Fruit fly (Drosophila melanogaster) whole organism, embryonic: ENCODE results near the gene dlp.

Source experiments
- CG10366 ChIP-seq: fragments of 200-800 bp; sonication (Bioruptor generic); IDR thresholded peaks from 2 replicates; pipeline ENCODE4 v1.3.6; 2022; ENCODE audit warnings: missing biosample characterization, missing genetic modification characterization
- CG11504 ChIP-seq: fragments of 200-800 bp; sonication (Bioruptor generic); optimal IDR thresholded peaks from 3 replicates; lab custom pipeline; 2019; ENCODE audit warnings: missing biosample characterization, mild to moderate bottlenecking, missing genetic modification characterization, moderate library complexity
- CG13123 ChIP-seq: fragments of 200-800 bp; sonication (Bioruptor generic); optimal IDR thresholded peaks from 2 replicates; lab custom pipeline; 2016; ENCODE audit warnings: missing biosample characterization, missing genetic modification characterization
- CG14441 ChIP-seq: fragments of 200-800 bp; sonication (Bioruptor generic); IDR thresholded peaks from 2 replicates; pipeline ENCODE4 v1.3.6; 2022; ENCODE audit warnings: missing biosample characterization, missing genetic modification characterization
- CG14710 ChIP-seq: fragments of 200-800 bp; sonication (Bioruptor generic); optimal IDR thresholded peaks from 3 replicates; lab custom pipeline; 2019; ENCODE audit warnings: missing biosample characterization, mild to moderate bottlenecking, missing genetic modification characterization, moderate library complexity
- CG17612 ChIP-seq: fragments of 200-800 bp; sonication (Bioruptor generic); IDR thresholded peaks from 2 replicates; pipeline ENCODE4 v1.3.6; 2022; ENCODE audit warnings: missing biosample characterization, missing genetic modification characterization
- CG17829 ChIP-seq: fragments of 200-800 bp; optimal IDR thresholded peaks from 2 replicates; lab custom pipeline; 2019; ENCODE audit warnings: missing biosample characterization, mild to moderate bottlenecking, missing genetic modification characterization, moderate library complexity
- CG18262 ChIP-seq: fragments of 200-800 bp; optimal IDR thresholded peaks from 3 replicates; lab custom pipeline; 2019; ENCODE audit warnings: missing biosample characterization, mild to moderate bottlenecking, missing genetic modification characterization, moderate library complexity
- CG2712 ChIP-seq: fragments of 200-800 bp; optimal IDR thresholded peaks from 3 replicates; lab custom pipeline; 2019; ENCODE audit warnings: missing biosample characterization, mild to moderate bottlenecking, missing genetic modification characterization, moderate library complexity
- CG30403 ChIP-seq: fragments of 200-800 bp; sonication (Bioruptor generic); optimal IDR thresholded peaks from 3 replicates; lab custom pipeline; 2016; ENCODE audit warnings: missing biosample characterization, missing genetic modification characterization
- CG42726 ChIP-seq: fragments of 200-800 bp; sonication (Bioruptor generic); IDR thresholded peaks from 2 replicates; pipeline ENCODE4 v1.3.6; 2022; ENCODE audit warnings: missing biosample characterization, missing genetic modification characterization; ENCODE audit not compliant: partially characterized antibody
- CG4424 ChIP-seq: fragments of 200-800 bp; sonication (Bioruptor generic); optimal IDR thresholded peaks from 3 replicates; lab custom pipeline; 2016; ENCODE audit warnings: missing biosample characterization, missing genetic modification characterization
- CG6254 ChIP-seq: fragments of 200-800 bp; sonication (Bioruptor generic); optimal IDR thresholded peaks from 3 replicates; lab custom pipeline; 2017; ENCODE audit warnings: mild to moderate bottlenecking, missing biosample characterization, missing genetic modification reagents, missing genetic modification characterization
- CG6791 ChIP-seq: fragments of 200-800 bp; sonication (Bioruptor generic); IDR thresholded peaks from 3 replicates; pipeline ENCODE4 v1.3.6; 2022; ENCODE audit warnings: missing biosample characterization, missing genetic modification characterization; ENCODE audit not compliant: partially characterized antibody
- CG7271 ChIP-seq: fragments of 200-800 bp; sonication (Bioruptor generic); optimal IDR thresholded peaks from 2 replicates; lab custom pipeline; 2018; ENCODE audit warnings: missing biosample characterization, mild to moderate bottlenecking, missing genetic modification characterization, moderate library complexity
- CG7556 ChIP-seq: fragments of 200-800 bp; sonication (Bioruptor generic); optimal IDR thresholded peaks from 2 replicates; lab custom pipeline; 2017; ENCODE audit warnings: missing biosample characterization, mild to moderate bottlenecking, missing genetic modification characterization
- CG7839 ChIP-seq: fragments of 200-800 bp; sonication (Bioruptor generic); optimal IDR thresholded peaks from 3 replicates; lab custom pipeline; 2018; ENCODE audit warnings: missing biosample characterization, mild to moderate bottlenecking, missing genetic modification characterization, moderate library complexity
- CG8765 ChIP-seq: fragments of 200-800 bp; sonication (Bioruptor generic); IDR thresholded peaks from 2 replicates; pipeline ENCODE4 v1.3.6; 2022; ENCODE audit warnings: missing biosample characterization, missing genetic modification characterization
- CG9437 ChIP-seq: fragments of 200-800 bp; sonication (Bioruptor generic); optimal IDR thresholded peaks from 2 replicates; lab custom pipeline; 2018; ENCODE audit warnings: missing biosample characterization, mild to moderate bottlenecking, missing genetic modification characterization
- CG9932 ChIP-seq: fragments of 200-800 bp; sonication (Bioruptor generic); IDR thresholded peaks from 2 replicates; pipeline ENCODE4 v1.3.6; 2022; ENCODE audit warnings: missing biosample characterization, missing genetic modification characterization
- CTCF ChIP-seq: fragments of 200-800 bp; sonication (Bioruptor generic); optimal IDR thresholded peaks from 2 replicates; lab custom pipeline; 2017; ENCODE audit warnings: missing biosample characterization, mild to moderate bottlenecking, missing genetic modification characterization, moderate library complexity
- CoRest ChIP-seq: fragments of 200-800 bp; sonication (Bioruptor generic); optimal IDR thresholded peaks from 3 replicates; lab custom pipeline; 2018; ENCODE audit warnings: missing biosample characterization, mild to moderate bottlenecking, missing genetic modification characterization, moderate library complexity
- D19A ChIP-seq: fragments of 200-800 bp; optimal IDR thresholded peaks from 3 replicates; lab custom pipeline; 2019; ENCODE audit warnings: missing biosample characterization, mild to moderate bottlenecking, missing genetic modification characterization, moderate library complexity
- HLH54F ChIP-seq: fragments of 200-800 bp; sonication (Bioruptor generic); optimal IDR thresholded peaks from 3 replicates; lab custom pipeline; 2016; ENCODE audit warnings: missing biosample characterization, missing genetic modification characterization
- Jarid2 ChIP-seq: fragments of 200-800 bp; sonication (Bioruptor generic); optimal IDR thresholded peaks from 3 replicates; lab custom pipeline; 2017; ENCODE audit warnings: mild to moderate bottlenecking, missing biosample characterization, missing genetic modification reagents, missing genetic modification characterization
- Lhr ChIP-seq: fragments of 200-800 bp; sonication (Bioruptor generic); optimal IDR thresholded peaks from 3 replicates; lab custom pipeline; 2017; ENCODE audit warnings: mild to moderate bottlenecking, missing biosample characterization, missing genetic modification reagents, missing genetic modification characterization
- Med ChIP-seq: fragments of 200-800 bp; sonication (Bioruptor generic); peaks from one replicate; lab custom pipeline; 2016; ENCODE audit warnings: missing biosample characterization, missing genetic modification characterization, mild to moderate bottlenecking, inconsistent platforms, moderate library complexity
- Ptx1 ChIP-seq: fragments of 200-800 bp; sonication (Bioruptor generic); IDR thresholded peaks from 2 replicates; pipeline ENCODE4 v1.3.6; 2022; ENCODE audit warnings: missing biosample characterization, missing genetic modification characterization
- Sry-β ChIP-seq: fragments of 200-800 bp; sonication (Bioruptor generic); optimal IDR thresholded peaks from 2 replicates; lab custom pipeline; 2018; ENCODE audit warnings: missing biosample characterization, mild to moderate bottlenecking, missing genetic modification characterization, moderate library complexity
- YL-1 ChIP-seq: fragments of 200-800 bp; sonication (Bioruptor generic); optimal IDR thresholded peaks from 3 replicates; lab custom pipeline; 2017; ENCODE audit warnings: missing biosample characterization, mild to moderate bottlenecking, missing genetic modification characterization
- gcm2 ChIP-seq: fragments of 200-800 bp; sonication (Bioruptor generic); optimal IDR thresholded peaks from 2 replicates; lab custom pipeline; 2016; ENCODE audit warnings: missing biosample characterization, missing genetic modification characterization
- gem ChIP-seq: fragments of 200-800 bp; sonication (Bioruptor generic); optimal IDR thresholded peaks from 2 replicates; lab custom pipeline; 2019; ENCODE audit warnings: missing biosample characterization, mild to moderate bottlenecking, missing genetic modification characterization, moderate library complexity
- hkb ChIP-seq, 2 experiments: fragments of 200-800 bp in 1 of 2; fragments of >200 bp in 1 of 2; sonication (Bioruptor generic) in 1 of 2; IDR thresholded peaks in 1 of 2; optimal IDR thresholded peaks in 1 of 2; 2 replicates each; pipeline versions ENCODE4 v1.3.6 to Lab custom; 2017 to 2022; ENCODE audit warnings: missing biosample characterization in 1 of 2, missing genetic modification characterization in 1 of 2
- pita ChIP-seq: fragments of 200-800 bp; sonication (Bioruptor generic); optimal IDR thresholded peaks from 2 replicates; lab custom pipeline; 2017; ENCODE audit warnings: missing biosample characterization, mild to moderate bottlenecking, missing genetic modification characterization
- pum ChIP-seq: fragments of 200-800 bp; sonication (Bioruptor generic); optimal IDR thresholded peaks from 2 replicates; lab custom pipeline; 2016; ENCODE audit warnings: missing biosample characterization, missing genetic modification characterization
- row ChIP-seq: fragments of 200-800 bp; sonication (Bioruptor generic); IDR thresholded peaks from 3 replicates; pipeline ENCODE4 v1.3.6; 2022; ENCODE audit warnings: missing biosample characterization, missing genetic modification characterization
- slbo ChIP-seq: fragments of 200-800 bp; sonication (Bioruptor generic); IDR thresholded peaks from 2 replicates; pipeline ENCODE4 v1.3.6; 2022; ENCODE audit warnings: missing biosample characterization, missing genetic modification characterization
- sob ChIP-seq: fragments of 200-800 bp; sonication (Bioruptor generic); IDR thresholded peaks from 2 replicates; pipeline ENCODE4 v1.3.6; 2022; ENCODE audit warnings: missing biosample characterization, missing genetic modification characterization
- stc ChIP-seq: fragments of 200-800 bp; sonication (Bioruptor generic); IDR thresholded peaks from 2 replicates; pipeline ENCODE4 v1.3.6; 2022; ENCODE audit warnings: missing biosample characterization, missing genetic modification characterization
- stwl ChIP-seq: fragments of 200-800 bp; sonication (Bioruptor generic); optimal IDR thresholded peaks from 3 replicates; lab custom pipeline; 2018; ENCODE audit warnings: missing biosample characterization, mild to moderate bottlenecking, missing genetic modification characterization, moderate library complexity
- zen ChIP-seq: fragments of 200-800 bp; sonication (Bioruptor generic); optimal IDR thresholded peaks from 3 replicates; lab custom pipeline; 2018; ENCODE audit warnings: missing biosample characterization, mild to moderate bottlenecking, missing genetic modification characterization, moderate library complexity

The dlp gene

DNA sequence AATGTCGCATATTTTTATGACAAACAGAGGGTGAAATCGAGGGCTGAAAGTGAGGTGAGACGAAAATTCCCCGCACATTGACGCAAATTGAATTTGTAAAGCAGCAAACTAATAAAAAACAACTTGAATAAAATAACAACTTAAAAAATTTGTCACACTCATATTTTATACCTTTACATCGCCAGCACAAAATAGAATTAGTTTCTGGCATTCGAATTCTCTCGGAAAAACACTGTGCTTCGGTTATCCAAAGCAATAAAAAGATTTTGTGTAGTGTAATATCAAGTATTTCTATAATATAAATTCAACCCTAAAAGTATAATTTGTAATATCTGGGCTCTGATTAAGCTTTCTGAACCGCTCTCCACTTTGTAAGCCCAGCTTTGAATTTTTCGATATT lies 27.1 kb upstream of the dlp start:
- TF ChIP-seq pum (GFP tag; lab: Kevin White, UChicago) (no peak), CG9437 (GFP tag; lab: Kevin White, UChicago) (no peak), sob (GFP tag; lab: Robert Waterston, UW) (0 out of 2 replicates have a peak, but pooled peaks have one; percentile 10), CG18262 (tag; lab: Kevin White, UChicago) (peak; percentile 8), CTCF (GFP tag; lab: Kevin White, UChicago) (peak; percentile 26)

dm6 chr3L:14607620-14608019 lies 24.8 kb upstream of the dlp start:
- TF ChIP-seq CG42726, result 0 out of 2 replicates have a peak, but pooled peaks have one; percentile 22
- peak; percentile 6 for TF ChIP-seq gem (tag; lab: Kevin White, UChicago)
- 0 out of 2 replicates have a peak, but pooled peaks have one; percentile 25 for TF ChIP-seq Ptx1
- TF ChIP-seq CG8765 (GFP tag; lab: Robert Waterston, UW), result 0 out of 2 replicates have a peak, but pooled peaks have one; percentile 10
- TF ChIP-seq CG7556, result no peak
- TF ChIP-seq CG14441 (GFP tag; lab: Robert Waterston, UW), result peak; percentile 16; the same call in 1 of the 2 replicates
- TF ChIP-seq CoRest, result peak; percentile 13
- peak; percentile 47 for TF ChIP-seq CG10366 (GFP tag; lab: Robert Waterston, UW)
- TF ChIP-seq stc (GFP tag; lab: Robert Waterston, UW), result no peak
- peak; percentile 21 for TF ChIP-seq pita (GFP tag; lab: Kevin White, UChicago)
- TF ChIP-seq CG6254 (GFP tag; lab: Kevin White, UChicago), result peak; percentile 96
- peak; percentile 23 for TF ChIP-seq CG2712 (tag; lab: Kevin White, UChicago)
- no peak; the same call in 1 of the 2 replicates for TF ChIP-seq slbo (GFP tag; lab: Robert Waterston, UW)
- no peak for TF ChIP-seq hkb (optimal IDR thresholded peaks at IDR 0.05; lab: Kevin White, UChicago)
- 0 out of 2 replicates have a peak, but pooled peaks have one; percentile 30 for TF ChIP-seq hkb (GFP tag; IDR thresholded peaks at IDR 0.05; lab: Robert Waterston, UW)
- peak; percentile 49 for TF ChIP-seq Sry-β
- peak; percentile 23 for TF ChIP-seq Lhr (GFP tag; lab: Kevin White, UChicago)
- TF ChIP-seq CTCF (GFP tag; lab: Kevin White, UChicago), result peak; percentile 92
- peak; percentile 76 for TF ChIP-seq stwl
- peak; percentile 1 for TF ChIP-seq CG30403
- TF ChIP-seq row, result peak; percentile 31; the same call in 2 of the 3 replicates
- TF ChIP-seq CG4424, result peak; percentile 8
- peak; percentile 5 for TF ChIP-seq D19A (tag; lab: Kevin White, UChicago)
- TF ChIP-seq HLH54F (GFP tag; lab: Kevin White, UChicago), result no peak
- TF ChIP-seq CG17829, result peak; percentile 4
- peak; percentile 4 for TF ChIP-seq CG7839 (tag; lab: Kevin White, UChicago)
- TF ChIP-seq CG7271, result peak; percentile 5
- no peak for TF ChIP-seq CG13123
- peak; percentile 11; the same call in 1 of the 3 replicates for TF ChIP-seq CG6791 (GFP tag; lab: Robert Waterston, UW)
- TF ChIP-seq CG11504 (tag; lab: Kevin White, UChicago), result peak; percentile 10
- TF ChIP-seq Med (GFP tag; lab: Kevin White, UChicago), result peak; percentile 51
- TF ChIP-seq YL-1 (GFP tag; lab: Kevin White, UChicago), result no peak
- peak; percentile 16 for TF ChIP-seq Jarid2 (GFP tag; lab: Kevin White, UChicago)
- no peak for TF ChIP-seq gcm2
- peak; percentile 0 for TF ChIP-seq zen (tag; lab: Kevin White, UChicago)
- peak; percentile 4 for TF ChIP-seq CG14710
- no peak for TF ChIP-seq CG17612 (GFP tag; lab: Robert Waterston, UW)
- TF ChIP-seq CG9932, result peak; percentile 41; the same call in 1 of the 2 replicates
